Fruit fly (Drosophila melanogaster): ENCODE measurements around the gene spz3.

DNA sequence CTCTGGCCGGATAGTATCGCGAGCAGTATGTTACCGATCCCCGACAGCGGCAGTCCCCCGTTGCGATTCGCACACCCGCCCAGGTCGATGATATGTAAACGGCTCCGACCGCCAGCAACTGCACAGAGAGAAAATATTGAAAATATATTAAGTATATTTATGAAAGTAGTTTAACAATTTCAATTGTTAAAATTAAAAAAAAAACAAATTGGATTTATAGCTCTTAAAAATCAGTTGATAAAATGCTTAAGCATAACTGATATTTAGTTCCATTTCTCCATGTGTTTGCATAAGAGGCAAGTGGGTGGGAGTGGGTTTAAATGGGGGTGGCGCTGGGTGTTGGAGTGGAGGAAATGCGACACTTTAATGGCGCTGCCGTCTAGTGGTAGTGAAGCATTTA is 29.9 kb downstream of the spz3 start:
- TF ChIP-seq CG7101 (tag; optimal IDR thresholded peaks at IDR 0.05) = no peak
- TF ChIP-seq CG12768 (GFP tag; optimal IDR thresholded peaks at IDR 0.05) = no peak
- no peak for TF ChIP-seq bab1 (GFP tag; optimal IDR thresholded peaks at IDR 0.05)
- no peak for TF ChIP-seq CG11617 (GFP tag; optimal IDR thresholded peaks at IDR 0.05)
- TF ChIP-seq kay (GFP tag; ENCODE audit: borderline replicate concordance) = no peak
- TF ChIP-seq cic (GFP tag; optimal IDR thresholded peaks at IDR 0.05) = no peak
- no peak for TF ChIP-seq cnc (optimal IDR thresholded peaks at IDR 0.05)
- no peak for TF ChIP-seq CG5204 (GFP tag; optimal IDR thresholded peaks at IDR 0.05)
- no peak for TF ChIP-seq CG7045 (GFP tag; optimal IDR thresholded peaks at IDR 0.05)
- no peak for TF ChIP-seq Clk (GFP tag; optimal IDR thresholded peaks at IDR 0.05)
- TF ChIP-seq ovo (GFP tag; optimal IDR thresholded peaks at IDR 0.05) = no peak
- no peak for TF ChIP-seq CG33017 (tag; optimal IDR thresholded peaks at IDR 0.05)
- TF ChIP-seq tj (GFP tag; optimal IDR thresholded peaks at IDR 0.05) = no peak
- TF ChIP-seq pad (GFP tag; optimal IDR thresholded peaks at IDR 0.05) = no peak

Measured in whole organism, adult.